Fruit fly (Drosophila melanogaster) whole organism, prepupa: ENCODE results near the gene CG11550.

Experiments
- CG11294 ChIP-seq: fragments of 200-800 bp; sonication (Bioruptor generic); IDR thresholded peaks from 2 replicates; pipeline ENCODE4 v1.3.6; 2022; ENCODE audit warnings: missing biosample characterization, missing genetic modification characterization
- CG16779 ChIP-seq: fragments of 200-800 bp; sonication (Bioruptor generic); optimal IDR thresholded peaks from 3 replicates; lab custom pipeline; 2017; ENCODE audit warnings: missing biosample characterization, mild to moderate bottlenecking, missing genetic modification characterization
- CG32006 ChIP-seq: fragments of 200-800 bp; sonication (Bioruptor generic); optimal IDR thresholded peaks from 3 replicates; lab custom pipeline; 2017; ENCODE audit warnings: missing biosample characterization, mild to moderate bottlenecking, missing genetic modification characterization
- CG6854 ChIP-seq: fragments of 200-800 bp; sonication (Bioruptor generic); optimal IDR thresholded peaks from 2 replicates; lab custom pipeline; 2017; ENCODE audit warnings: missing biosample characterization, mild to moderate bottlenecking, missing genetic modification characterization
- CG7368 ChIP-seq: fragments of 200-800 bp; sonication (Bioruptor generic); optimal IDR thresholded peaks from 3 replicates; lab custom pipeline; 2016; ENCODE audit warnings: missing biosample characterization, missing genetic modification characterization
- CG9139 ChIP-seq: fragments of 200-800 bp; sonication (Bioruptor generic); optimal IDR thresholded peaks from 3 replicates; lab custom pipeline; 2017; ENCODE audit warnings: missing biosample characterization, mild to moderate bottlenecking, missing genetic modification characterization
- Eip75B ChIP-seq: fragments of 200-800 bp; sonication (Bioruptor generic); optimal IDR thresholded peaks from 3 replicates; lab custom pipeline; 2016; ENCODE audit warnings: missing biosample characterization, missing genetic modification characterization
- net ChIP-seq: fragments of 200-800 bp; sonication (Bioruptor generic); optimal IDR thresholded peaks from 3 replicates; lab custom pipeline; 2016; ENCODE audit warnings: missing biosample characterization, missing genetic modification characterization

dm6 chr3R:31636501-31636900, 43.2 kb downstream of the CG11550 start:
- TF ChIP-seq CG11294 (GFP tag; lab: Robert Waterston, UW) (no peak), CG16779 (tag; lab: Kevin White, UChicago) (no peak), Eip75B (GFP tag; lab: Kevin White, UChicago) (no peak), CG32006 (peak; percentile 10), CG9139 (GFP tag; lab: Kevin White, UChicago) (no peak), CG7368 (no peak), net (no peak), CG6854 (GFP tag; lab: Kevin White, UChicago) (no peak)
